Worm (Caenorhabditis elegans) whole organism, late embryonic: Measurements from ENCODE around the gene fipr-14.

Experiments
- ama-1 ChIP-seq: fragments of 150-350 bp; optimal IDR thresholded peaks from 2 replicates; lab custom pipeline; 2014
- elt-2 ChIP-seq: sonication (generic microtip); optimal IDR thresholded peaks from 2 replicates; lab custom pipeline; 2016; ENCODE audit warnings: missing genetic modification reagents, missing genetic modification characterization, missing compliant biosample characterization
- ets-4 ChIP-seq: sonication (generic microtip); optimal IDR thresholded peaks from 2 replicates; lab custom pipeline; 2016; ENCODE audit warnings: missing genetic modification characterization, missing compliant biosample characterization
- fkh-10 ChIP-seq: fragments of 150-350 bp; optimal IDR thresholded peaks from 2 replicates; lab custom pipeline; 2014; ENCODE audit warnings: missing biosample characterization, missing genetic modification reagents, missing genetic modification characterization
- nhr-11 ChIP-seq: fragments of 150-350 bp; optimal IDR thresholded peaks from 2 replicates; lab custom pipeline; 2014; ENCODE audit warnings: missing biosample characterization, missing genetic modification characterization
- rnt-1 ChIP-seq: sonication (generic microtip); optimal IDR thresholded peaks from 2 replicates; lab custom pipeline; 2016; ENCODE audit warnings: missing genetic modification characterization, missing compliant biosample characterization

DNA sequence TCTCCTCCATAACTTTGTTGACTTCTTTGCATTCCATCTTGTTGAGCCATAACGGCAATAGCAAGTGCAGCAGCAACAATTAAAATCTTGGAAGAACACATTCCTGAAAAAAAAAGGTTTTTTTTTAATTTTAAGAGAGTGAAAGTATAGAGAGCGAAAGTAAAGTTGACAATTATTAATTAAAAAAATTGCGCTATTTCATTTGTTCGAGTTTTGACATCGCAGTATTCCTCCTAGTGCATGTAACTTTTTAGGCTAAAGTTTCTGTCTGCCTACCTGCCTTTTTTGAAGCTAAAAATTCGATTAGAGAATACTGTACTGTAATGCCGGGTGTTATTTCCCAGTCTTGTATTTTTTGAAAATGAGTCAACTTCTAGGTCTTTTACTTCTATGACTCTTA, 15.0 kb downstream of the fipr-14 start, which contains the start of gene srlf-12:
- TF ChIP-seq elt-2 = no peak
- no peak for TF ChIP-seq ets-4 (tag; lab: Kevin White, UChicago)
- no peak for TF ChIP-seq ama-1 (lab: Kevin White, UChicago)
- no peak for TF ChIP-seq rnt-1
- TF ChIP-seq fkh-10 (GFP tag; lab: Kevin White, UChicago) = no peak
- TF ChIP-seq nhr-11 = no peak
